Fruit fly (Drosophila melanogaster) whole organism, embryonic: ENCODE data around the gene CG10467.

Experiments used
- Atf-2 ChIP-seq: fragments of 200-800 bp; sonication (Bioruptor generic); optimal IDR thresholded peaks from 2 replicates; lab custom pipeline; 2016; ENCODE audit warnings: missing biosample characterization, missing genetic modification characterization
- Atf3 ChIP-seq: fragments of 200-800 bp; sonication (Bioruptor generic); optimal IDR thresholded peaks from 3 replicates; lab custom pipeline; 2016; ENCODE audit warnings: missing biosample characterization, missing genetic modification characterization
- BEAF-32 ChIP-seq: fragments of 200-800 bp; sonication (Bioruptor generic); optimal IDR thresholded peaks from 3 replicates; lab custom pipeline; 2017; ENCODE audit warnings: missing biosample characterization, missing genetic modification characterization, mild to moderate bottlenecking, moderate library complexity, missing genetic modification reagents
- CG10543 ChIP-seq: fragments of 200-800 bp; sonication (Bioruptor generic); optimal IDR thresholded peaks from 3 replicates; lab custom pipeline; 2017; ENCODE audit warnings: missing biosample characterization, mild to moderate bottlenecking, missing genetic modification characterization, moderate library complexity
- CG10979 ChIP-seq: fragments of 200-800 bp; sonication (Bioruptor generic); optimal IDR thresholded peaks from 2 replicates; lab custom pipeline; 2018; ENCODE audit warnings: missing biosample characterization, mild to moderate bottlenecking, missing genetic modification characterization, moderate library complexity
- CG12942 ChIP-seq: fragments of 200-800 bp; sonication (Bioruptor generic); optimal IDR thresholded peaks from 3 replicates; lab custom pipeline; 2016; ENCODE audit warnings: missing biosample characterization, missing genetic modification characterization
- CG13296 ChIP-seq: fragments of 200-800 bp; sonication (Bioruptor generic); optimal IDR thresholded peaks from 3 replicates; lab custom pipeline; 2018; ENCODE audit warnings: missing biosample characterization, mild to moderate bottlenecking, missing genetic modification characterization
- CG15514 ChIP-seq: fragments of 200-800 bp; sonication (Bioruptor generic); optimal IDR thresholded peaks from 3 replicates; lab custom pipeline; 2017; ENCODE audit warnings: missing biosample characterization, missing genetic modification characterization, mild to moderate bottlenecking, moderate library complexity, missing genetic modification reagents
- CG16863 ChIP-seq: fragments of 200-800 bp; sonication (Bioruptor generic); optimal IDR thresholded peaks from 3 replicates; lab custom pipeline; 2016; ENCODE audit warnings: missing biosample characterization, missing genetic modification characterization
- CG2202 ChIP-seq: fragments of 200-800 bp; sonication (Bioruptor generic); optimal IDR thresholded peaks from 2 replicates; lab custom pipeline; 2018; ENCODE audit warnings: missing biosample characterization, mild to moderate bottlenecking, missing genetic modification characterization
- CG2889 ChIP-seq: fragments of 200-800 bp; sonication (Bioruptor generic); IDR thresholded peaks from 3 replicates; pipeline ENCODE4 v1.3.6; 2022; ENCODE audit warnings: missing biosample characterization, missing genetic modification characterization
- CG32772 ChIP-seq: fragments of 200-800 bp; sonication (Bioruptor generic); IDR thresholded peaks from 2 replicates; pipeline ENCODE4 v1.3.6; 2022; ENCODE audit warnings: missing biosample characterization, missing genetic modification characterization
- CG33557 ChIP-seq: fragments of 200-800 bp; sonication (Bioruptor generic); optimal IDR thresholded peaks from 2 replicates; lab custom pipeline; 2019; ENCODE audit warnings: missing biosample characterization, mild to moderate bottlenecking, missing genetic modification characterization, moderate library complexity
- CG6791 ChIP-seq: fragments of 200-800 bp; sonication (Bioruptor generic); IDR thresholded peaks from 3 replicates; pipeline ENCODE4 v1.3.6; 2022; ENCODE audit warnings: missing biosample characterization, missing genetic modification characterization; ENCODE audit not compliant: partially characterized antibody
- CG9437 ChIP-seq: fragments of 200-800 bp; sonication (Bioruptor generic); optimal IDR thresholded peaks from 2 replicates; lab custom pipeline; 2018; ENCODE audit warnings: missing biosample characterization, mild to moderate bottlenecking, missing genetic modification characterization
- Chrac-16 ChIP-seq: fragments of 200-800 bp; sonication (Bioruptor generic); optimal IDR thresholded peaks from 3 replicates; lab custom pipeline; 2016; ENCODE audit warnings: missing biosample characterization, missing genetic modification characterization
- CkIIα-i1 ChIP-seq: fragments of 200-800 bp; sonication (Bioruptor generic); IDR thresholded peaks from 2 replicates; pipeline ENCODE4 v1.3.6; 2022; ENCODE audit warnings: missing biosample characterization, missing genetic modification characterization
- D ChIP-seq, 2 experiments: fragments of 200-800 bp in 1 of 2; fragments of >200 bp in 1 of 2; sonication (Bioruptor generic) in 1 of 2; optimal IDR thresholded peaks; 2 replicates in 1 of 2; 3 replicates in 1 of 2; lab custom pipeline; 2017; ENCODE audit warnings: mild to moderate bottlenecking in 1 of 2, missing biosample characterization in 1 of 2, missing genetic modification characterization in 1 of 2, missing genetic modification reagents in 1 of 2
- Deaf1 ChIP-seq: fragments of 200-800 bp; optimal IDR thresholded peaks from 3 replicates; lab custom pipeline; 2019; ENCODE audit warnings: missing biosample characterization, mild to moderate bottlenecking, missing genetic modification characterization, moderate library complexity
- Dfd ChIP-seq, 2 experiments: fragments of >200 bp; optimal IDR thresholded peaks; 2 replicates each; lab custom pipeline; 2017; ENCODE audit warnings: missing biosample characterization in 2 of 2, missing genetic modification characterization in 2 of 2
- HmgD ChIP-seq: fragments of 200-800 bp; sonication (Bioruptor generic); optimal IDR thresholded peaks from 3 replicates; lab custom pipeline; 2016; ENCODE audit warnings: missing biosample characterization, missing genetic modification characterization
- Hsf ChIP-seq: fragments of 200-800 bp; sonication (Bioruptor generic); optimal IDR thresholded peaks from 3 replicates; lab custom pipeline; 2016; ENCODE audit warnings: missing biosample characterization, missing genetic modification characterization
- NfI ChIP-seq: fragments of 200-800 bp; sonication (Bioruptor generic); optimal IDR thresholded peaks from 3 replicates; lab custom pipeline; 2018; ENCODE audit warnings: missing biosample characterization, mild to moderate bottlenecking, missing genetic modification characterization, moderate library complexity
- Optix ChIP-seq: fragments of 200-800 bp; sonication (Bioruptor generic); IDR thresholded peaks from 3 replicates; pipeline ENCODE4 v1.3.6; 2022; ENCODE audit warnings: missing biosample characterization, missing genetic modification characterization
- Rx ChIP-seq: fragments of 200-800 bp; sonication (Bioruptor generic); IDR thresholded peaks from 2 replicates; pipeline ENCODE4 v1.3.6; 2022; ENCODE audit warnings: missing biosample characterization, missing genetic modification characterization
- Six4 ChIP-seq: fragments of 200-800 bp; sonication (Bioruptor generic); optimal IDR thresholded peaks from 2 replicates; lab custom pipeline; 2016; ENCODE audit warnings: missing biosample characterization, missing genetic modification characterization
- Stat92E ChIP-seq, 3 experiments: fragments of >200 bp in 2 of 3; fragments of 200-800 bp in 1 of 3; sonication (Bioruptor generic) in 1 of 3; optimal IDR thresholded peaks; 2 replicates each; lab custom pipeline; 2017 to 2019; ENCODE audit warnings: missing biosample characterization in 3 of 3, missing genetic modification characterization in 3 of 3, mild to moderate bottlenecking in 1 of 3, moderate library complexity in 1 of 3
- YL-1 ChIP-seq: fragments of 200-800 bp; sonication (Bioruptor generic); optimal IDR thresholded peaks from 3 replicates; lab custom pipeline; 2017; ENCODE audit warnings: missing biosample characterization, mild to moderate bottlenecking, missing genetic modification characterization
- ara ChIP-seq: fragments of 200-800 bp; sonication (Bioruptor generic); IDR thresholded peaks from 2 replicates; pipeline ENCODE4 v1.3.6; 2022; ENCODE audit warnings: missing biosample characterization, missing genetic modification characterization
- br ChIP-seq: fragments of >200 bp; optimal IDR thresholded peaks from 2 replicates; lab custom pipeline; 2017
- btn ChIP-seq: fragments of 200-800 bp; sonication (Bioruptor generic); optimal IDR thresholded peaks from 2 replicates; lab custom pipeline; 2016; ENCODE audit warnings: missing biosample characterization, missing genetic modification characterization
- chm ChIP-seq: fragments of 200-800 bp; sonication (Bioruptor generic); IDR thresholded peaks from 2 replicates; pipeline ENCODE4 v1.3.6; 2022; ENCODE audit warnings: missing biosample characterization, missing genetic modification characterization
- crp ChIP-seq, 2 experiments: fragments of 200-800 bp; sonication (Bioruptor generic); optimal IDR thresholded peaks; 2 replicates in 1 of 2; 3 replicates in 1 of 2; lab custom pipeline; 2017; ENCODE audit warnings: missing biosample characterization in 2 of 2, missing genetic modification characterization in 2 of 2, mild to moderate bottlenecking in 1 of 2, moderate library complexity in 1 of 2
- da ChIP-seq: fragments of 200-800 bp; sonication (Bioruptor generic); optimal IDR thresholded peaks from 2 replicates; lab custom pipeline; 2016; ENCODE audit warnings: missing biosample characterization, missing genetic modification characterization
- ems ChIP-seq: fragments of 200-800 bp; sonication (Bioruptor generic); optimal IDR thresholded peaks from 3 replicates; lab custom pipeline; 2016; ENCODE audit warnings: missing biosample characterization, missing genetic modification characterization
- en ChIP-seq: fragments of 200-800 bp; sonication (Bioruptor generic); optimal IDR thresholded peaks from 2 replicates; lab custom pipeline; 2016; ENCODE audit warnings: missing biosample characterization, missing genetic modification characterization
- fd102C ChIP-seq: fragments of 200-800 bp; sonication (Bioruptor generic); optimal IDR thresholded peaks from 2 replicates; lab custom pipeline; 2018; ENCODE audit warnings: missing biosample characterization, mild to moderate bottlenecking, missing genetic modification characterization, moderate library complexity
- fd64A ChIP-seq: fragments of 200-800 bp; sonication (Bioruptor generic); optimal IDR thresholded peaks from 3 replicates; lab custom pipeline; 2018; ENCODE audit warnings: missing biosample characterization, mild to moderate bottlenecking, missing genetic modification characterization
- fu2 ChIP-seq: fragments of 200-800 bp; sonication (Bioruptor generic); optimal IDR thresholded peaks from 2 replicates; lab custom pipeline; 2016; ENCODE audit warnings: missing biosample characterization, missing genetic modification characterization
- hth ChIP-seq: fragments of >200 bp; optimal IDR thresholded peaks from 2 replicates; lab custom pipeline; 2017; ENCODE audit warnings: inconsistent platforms
- ken ChIP-seq: fragments of 200-800 bp; sonication (Bioruptor generic); IDR thresholded peaks from 3 replicates; pipeline ENCODE4 v1.3.6; 2022; ENCODE audit warnings: missing biosample characterization, missing genetic modification characterization
- prd ChIP-seq, 3 experiments: fragments of >200 bp in 2 of 3; fragments of 200-800 bp in 1 of 3; sonication (Bioruptor generic) in 1 of 3; optimal IDR thresholded peaks in 2 of 3; IDR thresholded peaks in 1 of 3; 2 replicates in 2 of 3; 3 replicates in 1 of 3; pipeline versions ENCODE4 v1.3.6 to Lab custom; 2017 to 2022; ENCODE audit warnings: missing biosample characterization in 1 of 3, missing genetic modification characterization in 1 of 3
- row ChIP-seq: fragments of 200-800 bp; sonication (Bioruptor generic); IDR thresholded peaks from 3 replicates; pipeline ENCODE4 v1.3.6; 2022; ENCODE audit warnings: missing biosample characterization, missing genetic modification characterization
- schlank ChIP-seq: fragments of 200-800 bp; sonication (Bioruptor generic); optimal IDR thresholded peaks from 2 replicates; lab custom pipeline; 2018; ENCODE audit warnings: missing biosample characterization, mild to moderate bottlenecking, missing genetic modification characterization
- sob ChIP-seq: fragments of 200-800 bp; sonication (Bioruptor generic); IDR thresholded peaks from 2 replicates; pipeline ENCODE4 v1.3.6; 2022; ENCODE audit warnings: missing biosample characterization, missing genetic modification characterization
- trh ChIP-seq: fragments of 200-800 bp; sonication (Bioruptor generic); optimal IDR thresholded peaks from 2 replicates; lab custom pipeline; 2016; ENCODE audit warnings: missing biosample characterization, missing genetic modification characterization
- vvl ChIP-seq: fragments of 200-800 bp; sonication (Bioruptor generic); IDR thresholded peaks from 2 replicates; pipeline ENCODE4 v1.3.6; 2022; ENCODE audit warnings: missing biosample characterization, missing genetic modification characterization
- wek ChIP-seq: fragments of 200-800 bp; sonication (Bioruptor generic); optimal IDR thresholded peaks from 3 replicates; lab custom pipeline; 2018; ENCODE audit warnings: missing biosample characterization, mild to moderate bottlenecking, missing genetic modification characterization, moderate library complexity
- zf30C ChIP-seq: fragments of 200-800 bp; sonication (Bioruptor generic); optimal IDR thresholded peaks from 3 replicates; lab custom pipeline; 2018; ENCODE audit warnings: missing biosample characterization, mild to moderate bottlenecking, missing genetic modification characterization

CG10467 gene

DNA sequence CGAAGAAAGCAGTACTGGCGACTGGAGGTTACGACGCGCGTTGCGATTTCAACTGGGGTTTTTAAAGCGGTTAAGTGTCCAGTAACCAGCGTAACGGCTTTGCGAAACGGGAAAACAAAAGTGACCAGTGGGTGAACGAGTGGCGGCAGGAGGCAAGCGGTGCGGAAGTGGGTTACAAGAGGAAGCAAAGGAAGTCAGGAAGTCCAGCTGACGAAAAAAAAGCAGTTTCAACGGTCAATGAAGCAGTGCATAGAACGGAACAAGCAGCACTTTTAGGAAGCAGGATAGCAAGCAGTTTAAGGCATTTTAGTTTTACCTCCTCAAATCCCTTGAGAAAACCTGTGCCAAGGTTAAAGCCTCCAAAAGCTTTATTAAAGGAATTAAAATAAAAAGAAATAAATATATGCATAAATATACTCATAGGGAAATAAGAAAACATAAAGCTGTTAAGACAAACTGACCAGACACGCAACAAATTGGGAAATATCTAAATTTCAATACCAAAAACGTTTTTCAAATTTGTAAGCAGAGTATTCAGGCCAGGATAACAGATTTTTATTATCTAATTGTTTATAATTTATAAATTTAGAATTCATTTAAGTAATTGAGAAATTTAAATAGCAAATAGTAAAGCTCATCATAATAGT is 35.4 kb downstream of the CG10467 start, which contains the start of gene CG6592:
TSS of gene CG6592 (plus strand) at position 597 of the 647 bp plus-strand sequence.
- TF ChIP-seq br (lab: Kevin White, UChicago), result no peak
- peak; percentile 67 for TF ChIP-seq Hsf
- TF ChIP-seq CG16863 (GFP tag; lab: Kevin White, UChicago), result peak; percentile 24
- peak; percentile 16 for TF ChIP-seq trh (GFP tag; lab: Kevin White, UChicago)
- TF ChIP-seq CG10543, result no peak
- peak in 1 of 2 experiments; percentile 57 for TF ChIP-seq crp (GFP tag; optimal IDR thresholded peaks at IDR 0.05; lab: Kevin White, UChicago)
- no peak for TF ChIP-seq CG10979 (tag; lab: Kevin White, UChicago)
- no peak for TF ChIP-seq row (GFP tag; lab: Robert Waterston, UW)
- no peak for TF ChIP-seq Stat92E (GFP tag; optimal IDR thresholded peaks at IDR 0.05; lab: Kevin White, UChicago)
- TF ChIP-seq BEAF-32 (GFP tag; lab: Kevin White, UChicago), result peak; percentile 11
- TF ChIP-seq Optix (GFP tag; lab: Robert Waterston, UW), result 0 out of 3 replicates have a peak, but pooled peaks have one; percentile 28
- TF ChIP-seq CkIIα-i1, result no peak
- no peak for TF ChIP-seq CG2889 (GFP tag; lab: Robert Waterston, UW)
- TF ChIP-seq ems, result no peak
- no peak for TF ChIP-seq CG9437 (GFP tag; lab: Kevin White, UChicago)
- TF ChIP-seq fd102C, result peak; percentile 85
- peak in 1 of 2 experiments; percentile 70 for TF ChIP-seq Dfd (GFP tag; optimal IDR thresholded peaks at IDR 0.05; lab: Kevin White, UChicago)
- no peak for TF ChIP-seq CG6791
- TF ChIP-seq chm (GFP tag; lab: Robert Waterston, UW), result peak; percentile 70; the same call in 1 of the 2 replicates
- TF ChIP-seq Atf-2 (GFP tag; lab: Kevin White, UChicago), result peak; percentile 32
- TF ChIP-seq D (optimal IDR thresholded peaks at IDR 0.05; lab: Kevin White, UChicago), result no peak
- TF ChIP-seq D (GFP tag; optimal IDR thresholded peaks at IDR 0.05; lab: Kevin White, UChicago), result no peak
- no peak for TF ChIP-seq schlank (tag; lab: Kevin White, UChicago)
- TF ChIP-seq HmgD (GFP tag; lab: Kevin White, UChicago), result peak; percentile 48
- TF ChIP-seq vvl, result 0 out of 2 replicates have a peak, but pooled peaks have one; percentile 22
- no peak for TF ChIP-seq CG13296
- TF ChIP-seq CG32772 (GFP tag; lab: Robert Waterston, UW), result no peak
- TF ChIP-seq hth (lab: Kevin White, UChicago), result no peak
- no peak for TF ChIP-seq Six4 (GFP tag; lab: Kevin White, UChicago)
- no peak for TF ChIP-seq fd64A (GFP tag; lab: Kevin White, UChicago)
- TF ChIP-seq NfI, result peak; percentile 51
- peak; percentile 47; the same call in 1 of the 2 replicates for TF ChIP-seq ara (GFP tag; lab: Robert Waterston, UW)
- no peak for TF ChIP-seq btn (GFP tag; lab: Kevin White, UChicago)
- TF ChIP-seq sob, result no peak; the same call in 1 of the 2 replicates
- peak; percentile 36; the same call in 1 of the 2 replicates for TF ChIP-seq Rx
- TF ChIP-seq CG33557 (GFP tag; lab: Kevin White, UChicago), result peak; percentile 65
- TF ChIP-seq CG15514 (GFP tag; lab: Kevin White, UChicago), result no peak
- no peak for TF ChIP-seq ken (GFP tag; lab: Robert Waterston, UW)
- TF ChIP-seq wek (GFP tag; lab: Kevin White, UChicago), result peak; percentile 20
- no peak for TF ChIP-seq zf30C
- peak; percentile 6 for TF ChIP-seq Atf3 (GFP tag; lab: Kevin White, UChicago)
- TF ChIP-seq da (GFP tag; lab: Kevin White, UChicago), result no peak
- peak; percentile 37 for TF ChIP-seq Chrac-16 (GFP tag; lab: Kevin White, UChicago)
- TF ChIP-seq CG12942 (GFP tag; lab: Kevin White, UChicago), result peak; percentile 14
- peak; percentile 16 for TF ChIP-seq CG2202
- no peak for TF ChIP-seq en (GFP tag; lab: Kevin White, UChicago)
- TF ChIP-seq YL-1 (GFP tag; lab: Kevin White, UChicago), result peak; percentile 34
- no peak for TF ChIP-seq fu2 (GFP tag; lab: Kevin White, UChicago)
- TF ChIP-seq prd (optimal IDR thresholded peaks at IDR 0.05; lab: Kevin White, UChicago), result no peak
- peak; percentile 76 for TF ChIP-seq prd (GFP tag; IDR thresholded peaks at IDR 0.05; lab: Robert Waterston, UW)
- no peak for TF ChIP-seq Deaf1 (tag; lab: Kevin White, UChicago)
